Worm (Caenorhabditis elegans) whole organism, early embryonic: ENCODE measurements around the gene Y17D7B.3.

ENCODE experiments used
- B0310.2 ChIP-seq: sonication (generic microtip); optimal IDR thresholded peaks from 2 replicates; lab custom pipeline; 2016; ENCODE audit warnings: mild to moderate bottlenecking, missing genetic modification characterization, missing compliant biosample characterization
- F13C5.2 ChIP-seq: sonication (generic microtip); optimal IDR thresholded peaks from 2 replicates; lab custom pipeline; 2017; ENCODE audit warnings: mild to moderate bottlenecking, missing genetic modification characterization, inconsistent platforms, missing compliant biosample characterization
- aly-1 ChIP-seq: sonication (generic microtip); optimal IDR thresholded peaks from 2 replicates; lab custom pipeline; 2016; ENCODE audit warnings: missing genetic modification characterization, missing compliant biosample characterization
- ama-1 ChIP-seq: fragments of 150-350 bp; optimal IDR thresholded peaks from 2 replicates; lab custom pipeline; 2014
- ceh-13 ChIP-seq: fragments of 200-800 bp; sonication (Bioruptor generic); optimal IDR thresholded peaks from 2 replicates; lab custom pipeline; 2018; ENCODE audit warnings: mild to moderate bottlenecking, missing genetic modification characterization, missing compliant biosample characterization
- ets-7 ChIP-seq: sonication (generic microtip); optimal IDR thresholded peaks from 2 replicates; lab custom pipeline; 2016; ENCODE audit warnings: missing genotype, missing genetic modification characterization, missing compliant biosample characterization
- flt-1 ChIP-seq: fragments of 200-800 bp; sonication (Bioruptor generic); IDR thresholded peaks from 2 replicates; pipeline ENCODE4 v1.3.6; 2022; ENCODE audit warnings: missing genetic modification characterization, missing compliant biosample characterization
- hmg-4 ChIP-seq: fragments of 200-800 bp; sonication (Bioruptor generic); optimal IDR thresholded peaks from 2 replicates; lab custom pipeline; 2018; ENCODE audit warnings: mild to moderate bottlenecking, missing genetic modification characterization, missing compliant biosample characterization
- pes-1 ChIP-seq: fragments of 200-800 bp; sonication (Bioruptor generic); IDR thresholded peaks from 2 replicates; pipeline ENCODE4 v1.3.6; 2022; ENCODE audit warnings: missing genetic modification reagents, missing genetic modification characterization, missing compliant biosample characterization
- scrt-1 ChIP-seq: fragments of 200-800 bp; sonication (Bioruptor generic); IDR thresholded peaks from 2 replicates; pipeline ENCODE4 v1.3.6; 2022; ENCODE audit warnings: missing genetic modification characterization, missing compliant biosample characterization
- sea-1 ChIP-seq: fragments of 200-800 bp; sonication (Bioruptor generic); conservative IDR thresholded peaks from 2 replicates; pipeline ENCODE4 v1.3.6; 2022; ENCODE audit warnings: missing genetic modification characterization, missing compliant biosample characterization
- tra-4 ChIP-seq: sonication (generic microtip); optimal IDR thresholded peaks from 2 replicates; lab custom pipeline; 2017; ENCODE audit warnings: missing genetic modification characterization, missing compliant biosample characterization

DNA sequence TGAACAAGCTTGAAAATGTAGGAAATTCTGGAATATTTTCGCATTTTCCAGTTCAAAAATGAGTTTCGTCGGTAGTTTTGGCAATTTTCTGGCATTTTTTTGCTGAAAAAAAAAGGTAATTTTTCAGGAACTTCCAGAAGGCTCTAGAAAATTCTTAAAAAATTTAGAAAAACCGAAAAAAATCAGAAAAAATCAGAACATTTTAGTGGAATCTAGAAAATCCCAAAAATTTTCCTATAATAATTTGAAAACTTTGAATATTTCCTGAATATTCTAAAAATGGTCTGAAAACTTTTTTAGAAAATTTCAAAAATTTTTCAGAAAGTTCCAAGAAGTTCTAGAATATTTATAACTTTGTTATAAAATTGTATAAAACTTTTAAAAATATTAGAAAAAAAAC is at the start of gene Y17D7B.3:
- TF ChIP-seq ama-1 (lab: Kevin White, UChicago) (no peak), hmg-4 (GFP tag; lab: Kevin White, UChicago) (no peak), pes-1 (GFP tag; lab: Robert Waterston, UW) (no peak), flt-1 (no peak), sea-1 (GFP tag; lab: Robert Waterston, UW) (no peak), aly-1 (tag; lab: Kevin White, UChicago) (no peak), B0310.2 (tag; lab: Kevin White, UChicago) (no peak), tra-4 (tag; lab: Kevin White, UChicago) (no peak), ceh-13 (no peak), scrt-1 (GFP tag; lab: Robert Waterston, UW) (no peak), F13C5.2 (tag; lab: Kevin White, UChicago) (no peak), ets-7 (tag; lab: Kevin White, UChicago) (no peak)
